Worm (Caenorhabditis elegans) whole organism, dauer: Measurements from ENCODE around the gene T22F3.12.
"Not testable (repeated sequence)": the region's sequence is repeated elsewhere in the genome, so short reads cannot be mapped to it uniquely, and the experiment has no call there.

ENCODE experiments used
- unc-62 ChIP-seq: sonication (generic microtip); optimal IDR thresholded peaks from 2 replicates; lab custom pipeline; 2017; ENCODE audit warnings: missing biosample characterization, missing genetic modification reagents, missing genetic modification characterization

Gene T22F3.12

DNA sequence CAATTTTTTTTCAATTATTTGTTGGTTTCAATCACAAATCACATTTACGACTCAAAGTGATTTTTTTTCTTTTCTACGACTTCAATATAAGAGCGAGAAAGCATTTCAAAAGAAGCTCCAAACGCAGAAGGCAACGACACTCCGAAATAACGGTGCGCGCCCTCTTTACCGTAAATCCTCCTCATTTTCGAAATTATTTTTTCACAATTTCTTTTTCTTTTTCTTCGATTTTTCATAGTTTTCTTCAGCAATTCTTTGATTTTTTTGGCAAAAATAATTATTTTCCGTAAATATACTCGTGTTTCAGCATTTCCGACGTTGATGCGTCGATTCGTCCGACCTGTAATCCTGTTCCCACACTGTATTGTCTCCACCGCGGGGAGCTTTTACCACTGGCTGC lies 21.3 kb downstream of the T22F3.12 start, which contains the start of gene F40C5.2:
Gene F40C5.2, plus strand, starts transcription at position 301 of the 400 bp plus-strand sequence.
- TF ChIP-seq unc-62 (GFP tag; lab: Kevin White, UChicago): not testable (repeated sequence)

- TF ChIP-seq unc-62 (GFP tag; lab: Kevin White, UChicago): not testable (repeated sequence)
Measured at ce11 chrV:3564335-3564734, 27.7 kb downstream of the T22F3.12 start, which contains the start of gene T24A6.17. TSS of gene T24A6.17 (minus strand) at chrV:3564435.

- not testable (repeated sequence) for TF ChIP-seq unc-62 (GFP tag; lab: Kevin White, UChicago)
Measured at ce11 chrV:3562824-3563223, 29.2 kb downstream of the T22F3.12 start, which contains the start of gene T24A6.16. TSS of gene T24A6.16 (minus strand) at chrV:3562924.

- not testable (repeated sequence) for TF ChIP-seq unc-62 (GFP tag; lab: Kevin White, UChicago)
Measured at ce11 chrV:3558744-3559143, 33.3 kb downstream of the T22F3.12 start, which contains the start of gene T24A6.1. TSS of gene T24A6.1 (plus strand) at chrV:3559044.

DNA sequence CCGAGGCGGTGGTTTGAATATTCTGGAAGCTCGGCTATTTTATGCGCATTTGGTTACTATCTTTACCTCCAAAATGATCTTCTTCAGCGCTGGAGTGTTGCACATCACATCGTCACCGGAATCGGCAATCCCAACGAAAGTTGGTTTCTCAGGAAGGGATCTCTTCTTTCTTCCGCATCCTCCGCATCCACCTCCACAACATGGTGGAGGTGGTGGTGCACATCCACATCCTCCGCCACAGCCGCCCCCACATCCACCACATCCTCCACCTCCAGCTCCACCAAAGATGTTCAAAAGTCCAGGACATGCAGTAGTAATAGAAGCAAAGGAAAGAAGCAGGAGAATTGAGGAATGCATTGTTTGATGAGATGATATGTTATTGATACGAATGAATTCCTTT lies 34.6 kb downstream of the T22F3.12 start, which contains the start of gene grl-31:
Gene grl-31, minus strand, starts transcription at position 357 of the 400 bp plus-strand sequence.
- TF ChIP-seq unc-62 (GFP tag; lab: Kevin White, UChicago): no peak

DNA sequence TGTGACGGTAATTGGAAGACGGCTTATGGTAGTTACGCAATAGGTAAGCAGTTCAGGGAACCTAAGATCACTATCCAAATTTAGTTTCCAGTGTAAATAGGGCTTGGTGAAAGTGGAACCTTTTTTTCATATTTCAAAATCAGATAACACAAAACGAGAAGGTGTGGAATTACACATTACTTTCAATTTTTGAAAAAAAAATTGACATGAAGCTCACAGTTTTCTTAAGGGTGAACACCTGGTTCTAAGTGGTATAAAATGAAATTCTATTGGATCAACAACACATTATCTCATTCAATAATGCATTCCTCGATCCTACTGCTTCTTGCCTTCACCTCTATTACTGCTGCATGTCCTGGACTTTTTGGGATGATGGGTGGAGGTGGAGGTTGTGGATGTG lies 36.0 kb downstream of the T22F3.12 start, which contains the start of gene grl-30:
Gene grl-30, plus strand, starts transcription at position 301 of the 400 bp plus-strand sequence.
- TF ChIP-seq unc-62 (GFP tag; lab: Kevin White, UChicago): no peak

DNA sequence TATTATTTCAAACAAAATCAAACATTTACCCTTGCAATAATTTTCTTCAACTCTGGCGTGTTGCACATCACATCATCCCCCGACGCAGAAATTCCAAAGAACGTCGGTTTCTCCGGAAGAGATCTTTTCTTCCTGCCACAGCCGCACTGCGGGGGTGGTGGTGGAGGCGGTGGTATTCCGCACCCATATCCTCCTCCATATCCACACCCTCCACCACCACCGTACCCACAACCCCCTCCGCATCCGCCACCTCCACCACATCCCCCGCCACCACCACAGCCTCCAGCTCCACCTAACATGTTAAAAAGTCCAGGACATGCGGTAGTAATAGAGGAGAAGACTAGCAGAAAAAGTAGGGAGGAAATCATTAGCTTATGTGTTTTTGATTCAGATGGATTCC lies 37.1 kb downstream of the T22F3.12 start, which contains the start of gene grl-29:
Gene grl-29, minus strand, starts transcription at position 368 of the 400 bp plus-strand sequence.
- no peak for TF ChIP-seq unc-62 (GFP tag; lab: Kevin White, UChicago)

DNA sequence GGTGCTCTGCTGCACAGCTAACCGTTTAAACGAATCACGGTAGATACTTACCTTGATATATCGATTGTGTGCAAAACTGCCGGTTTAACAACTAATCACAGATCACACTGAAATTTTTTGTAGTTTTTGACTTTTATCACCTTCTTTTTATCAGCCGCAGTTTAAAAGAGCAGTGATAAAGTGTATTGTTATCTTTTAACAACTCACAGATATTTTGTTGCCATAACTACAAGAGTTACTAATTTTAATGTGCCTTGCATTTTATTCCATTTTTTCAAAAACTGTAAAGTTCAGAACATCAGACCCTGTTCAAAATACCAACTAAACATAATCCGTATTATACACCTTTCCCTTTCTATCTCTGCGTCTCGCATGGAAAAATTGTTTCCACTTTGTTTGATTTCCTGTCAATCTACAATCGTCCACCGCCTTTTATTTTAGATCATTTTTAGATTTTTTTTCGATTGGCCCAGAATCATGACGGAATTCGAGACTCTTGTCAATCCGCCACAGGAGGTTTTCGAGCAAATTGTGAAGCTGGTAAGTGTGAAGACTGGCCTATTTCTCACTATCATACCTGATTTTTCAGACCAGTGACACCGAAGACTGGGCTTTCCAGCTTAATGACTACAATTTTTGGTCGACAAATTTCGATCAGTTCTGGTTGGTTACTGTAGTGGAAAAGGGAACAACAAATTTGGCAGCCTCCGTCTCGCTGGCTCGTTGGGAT lies 39.1 kb downstream of the T22F3.12 start, which contains the start of gene T24A6.20:
Gene T24A6.20, plus strand, starts transcription at position 395 of the 730 bp plus-strand sequence.
- no peak for TF ChIP-seq unc-62 (GFP tag; lab: Kevin White, UChicago)

- TF ChIP-seq unc-62 (GFP tag; lab: Kevin White, UChicago): no peak
Measured at ce11 chrV:3551765-3552164, 40.2 kb downstream of the T22F3.12 start, which contains the start of gene grl-28. TSS of gene grl-28 (minus strand) at chrV:3551865.

DNA sequence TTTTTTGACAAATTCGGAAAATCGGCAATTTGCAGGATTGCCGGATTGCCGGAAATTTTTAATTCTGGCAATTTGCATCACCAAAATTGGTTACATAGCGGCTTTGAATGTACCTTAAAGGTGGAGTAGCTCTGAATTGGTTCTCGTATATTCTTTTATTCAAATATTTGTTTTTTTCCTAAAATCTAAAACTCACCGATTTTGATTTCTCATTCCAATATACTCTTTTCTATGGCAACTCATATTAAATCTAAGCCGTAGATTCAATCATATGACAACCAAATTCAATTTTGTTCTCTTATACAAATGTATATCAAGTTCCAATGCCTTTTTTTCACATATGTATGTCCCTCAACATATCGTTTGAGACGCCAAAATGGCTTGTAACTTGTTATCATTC lies 42.4 kb downstream of the T22F3.12 start, which contains the start of gene sri-21:
Gene sri-21, plus strand, starts transcription at position 301 of the 400 bp plus-strand sequence.
- no peak for TF ChIP-seq unc-62 (GFP tag; lab: Kevin White, UChicago)

ce11 chrV:3548798-3549197 lies 43.2 kb downstream of the T22F3.12 start, which contains the start of gene srw-130:
TSS of gene srw-130 (minus strand) at chrV:3548898.
- TF ChIP-seq unc-62 (GFP tag; lab: Kevin White, UChicago): no peak

DNA sequence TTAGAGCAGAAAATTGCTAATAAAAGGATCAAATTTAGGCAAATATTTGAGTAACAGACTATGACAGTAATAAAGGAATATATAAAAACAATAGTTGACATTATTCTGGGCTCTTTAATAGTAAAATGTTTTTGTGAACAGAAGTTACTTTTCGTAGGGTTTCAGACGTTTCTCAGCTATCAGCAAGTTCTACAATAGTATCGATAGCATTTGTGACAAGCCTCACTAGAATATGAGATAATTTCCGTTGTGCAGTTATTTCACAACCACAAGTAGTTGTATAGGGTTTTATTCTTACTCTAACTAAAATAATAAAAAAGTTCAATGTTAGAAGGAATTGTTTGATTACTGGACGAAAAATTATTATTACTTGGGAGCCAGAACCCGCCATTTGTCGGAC lies 45.5 kb downstream of the T22F3.12 start, which contains the start of gene srbc-68:
Gene srbc-68, minus strand, starts transcription at position 101 of the 400 bp plus-strand sequence.
- TF ChIP-seq unc-62 (GFP tag; lab: Kevin White, UChicago): no peak

DNA sequence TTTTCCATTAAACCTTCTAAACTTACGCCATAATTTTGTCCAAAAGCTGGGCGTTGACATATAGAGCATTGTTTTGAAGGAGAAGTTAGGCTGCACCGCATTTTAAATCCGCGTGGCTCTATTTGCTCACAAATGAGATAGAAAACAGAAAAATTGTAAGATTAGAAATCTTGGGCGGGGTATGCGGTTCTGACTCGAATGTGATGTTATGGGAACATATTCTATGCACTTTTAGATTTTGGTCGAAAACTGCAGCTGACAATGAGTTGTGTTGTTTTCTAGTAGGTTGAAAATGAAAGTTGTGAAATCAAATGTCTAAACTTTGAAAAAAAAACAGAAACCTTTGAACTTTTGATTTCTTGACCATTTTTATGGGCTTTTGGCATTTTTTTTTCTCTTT lies 48.7 kb downstream of the T22F3.12 start, which contains the start of gene nhr-222:
Gene nhr-222, minus strand, starts transcription at position 101 of the 400 bp plus-strand sequence.
- no peak for TF ChIP-seq unc-62 (GFP tag; lab: Kevin White, UChicago)

- TF ChIP-seq unc-62 (GFP tag; lab: Kevin White, UChicago): no peak
Measured at ce11 chrV:3541117-3541516, 50.9 kb downstream of the T22F3.12 start, which contains the start of gene srbc-67. TSS of gene srbc-67 (minus strand) at chrV:3541217.
